Worm (Caenorhabditis elegans): ENCODE results near the gene gpa-12.

gpa-12 gene

DNA sequence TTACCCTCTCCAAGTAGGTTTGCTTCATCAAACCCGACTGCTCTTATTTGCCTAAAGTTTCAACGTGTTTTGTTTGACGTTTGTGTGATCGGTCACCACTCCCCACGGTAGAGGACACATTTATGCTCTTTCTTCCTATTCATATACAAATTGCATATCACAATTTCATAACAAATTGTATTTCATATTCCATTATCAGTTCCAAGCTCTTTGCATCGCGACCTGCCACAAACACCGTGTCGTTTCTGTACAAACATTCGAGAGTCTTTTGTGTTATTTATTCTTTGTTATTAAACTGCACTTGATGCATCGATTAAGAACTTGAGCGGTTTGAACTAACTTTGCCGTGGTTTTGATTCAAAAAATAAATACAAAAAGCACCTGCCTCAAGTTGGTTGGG, 33.3 kb upstream of the gpa-12 start:
- TF ChIP-seq ceh-13 (GFP tag; optimal IDR thresholded peaks at IDR 0.05) (no peak), F13C5.2 (tag; optimal IDR thresholded peaks at IDR 0.05) (no peak), ets-7 (tag; optimal IDR thresholded peaks at IDR 0.05) (no peak), B0310.2 (tag; optimal IDR thresholded peaks at IDR 0.05) (no peak), aly-1 (tag; optimal IDR thresholded peaks at IDR 0.05) (no peak), hmbx-1 (tag; optimal IDR thresholded peaks at IDR 0.05) (no peak)

- TF ChIP-seq tbx-11 (GFP tag; IDR thresholded peaks at IDR 0.05) (no peak), ama-1 (optimal IDR thresholded peaks at IDR 0.05) (no peak), scrt-1 (GFP tag; IDR thresholded peaks at IDR 0.05) (no peak), F13C5.2 (tag; optimal IDR thresholded peaks at IDR 0.05) (no peak), ets-7 (tag; optimal IDR thresholded peaks at IDR 0.05) (no peak), hmbx-1 (tag; optimal IDR thresholded peaks at IDR 0.05) (no peak), sea-1 (GFP tag; conservative IDR thresholded peaks at IDR 0.05) (no peak), B0310.2 (tag; optimal IDR thresholded peaks at IDR 0.05) (no peak), aly-1 (tag; optimal IDR thresholded peaks at IDR 0.05) (no peak), pes-1 (GFP tag; IDR thresholded peaks at IDR 0.05) (no peak), tra-4 (tag; optimal IDR thresholded peaks at IDR 0.05) (no peak), ceh-13 (GFP tag; optimal IDR thresholded peaks at IDR 0.05) (no peak), hmg-4 (GFP tag; optimal IDR thresholded peaks at IDR 0.05) (no peak), hnd-1 (tag; optimal IDR thresholded peaks at IDR 0.05) (no peak), ceh-36 (tag; optimal IDR thresholded peaks at IDR 0.05) (no peak), tbx-37 (GFP tag; conservative IDR thresholded peaks at IDR 0.05) (no peak), flt-1 (GFP tag; IDR thresholded peaks at IDR 0.05) (no peak)
These were observed 30.7 kb upstream of the gpa-12 start for ce11 chrX:9212675-9213074.

DNA sequence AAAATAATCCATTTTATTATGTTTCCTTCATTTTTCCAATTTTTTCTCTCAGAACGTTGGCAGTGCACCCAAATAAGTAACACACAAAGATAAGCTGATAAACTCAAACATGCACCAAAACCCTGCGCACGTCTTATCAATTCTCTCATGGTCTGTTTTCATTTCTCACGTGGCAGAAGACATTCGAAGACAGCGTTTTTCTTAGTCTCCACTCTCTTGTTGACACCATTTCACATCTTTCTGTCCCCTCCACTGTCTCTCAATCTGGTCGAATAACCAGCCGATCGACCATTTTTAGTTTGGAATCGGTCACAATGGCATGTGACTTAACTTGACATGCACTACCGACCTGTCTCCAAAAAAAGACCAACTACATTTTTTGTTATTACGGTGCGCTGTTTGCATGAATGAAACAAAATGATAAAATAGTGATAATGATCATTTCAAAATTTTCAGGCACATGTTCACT, 29.4 kb upstream of the gpa-12 start, which contains the start of gene C35B8.3:
TSS of gene C35B8.3 (plus strand) at position 51 of the 469 bp plus-strand sequence.
- TF ChIP-seq B0310.2 (tag; optimal IDR thresholded peaks at IDR 0.05) (no peak), aly-1 (tag; optimal IDR thresholded peaks at IDR 0.05) (no peak), scrt-1 (GFP tag; IDR thresholded peaks at IDR 0.05) (no peak)

DNA sequence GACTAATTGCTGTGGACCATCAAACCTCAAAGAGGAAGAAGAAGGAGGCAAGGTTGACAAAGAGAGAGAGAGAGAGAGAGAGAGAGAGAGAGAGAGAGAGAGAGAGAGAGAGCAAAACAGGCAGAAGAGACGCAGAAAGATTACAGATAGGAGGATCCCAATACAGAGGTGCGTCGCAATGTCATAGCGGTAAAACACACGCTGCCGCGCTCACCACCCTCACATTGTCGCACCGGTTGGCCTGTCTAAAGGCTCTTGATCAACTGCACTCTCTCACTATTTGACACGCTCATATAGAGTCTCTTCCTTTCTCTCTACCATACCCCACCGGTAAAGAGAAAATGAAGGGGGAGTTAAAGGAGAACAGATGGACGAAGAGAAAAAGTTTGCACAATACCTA, 18.1 kb upstream of the gpa-12 start:
- TF ChIP-seq B0310.2 (tag; optimal IDR thresholded peaks at IDR 0.05) (peak; percentile 39), aly-1 (tag; optimal IDR thresholded peaks at IDR 0.05) (no peak), ama-1 (optimal IDR thresholded peaks at IDR 0.05) (no peak), ceh-13 (GFP tag; optimal IDR thresholded peaks at IDR 0.05) (peak; percentile 28), hmbx-1 (tag; optimal IDR thresholded peaks at IDR 0.05) (peak; percentile 30), F13C5.2 (tag; optimal IDR thresholded peaks at IDR 0.05) (peak; percentile 14), hmg-4 (GFP tag; optimal IDR thresholded peaks at IDR 0.05) (peak; percentile 89), sea-1 (GFP tag; conservative IDR thresholded peaks at IDR 0.05) (0 out of 2 replicates have a peak, but pooled peaks have one; percentile 13), scrt-1 (GFP tag; IDR thresholded peaks at IDR 0.05) (no peak), pes-1 (GFP tag; IDR thresholded peaks at IDR 0.05) (peak; percentile 52; the same call in 1 of the 2 replicates), ets-7 (tag; optimal IDR thresholded peaks at IDR 0.05) (peak; percentile 14)

DNA sequence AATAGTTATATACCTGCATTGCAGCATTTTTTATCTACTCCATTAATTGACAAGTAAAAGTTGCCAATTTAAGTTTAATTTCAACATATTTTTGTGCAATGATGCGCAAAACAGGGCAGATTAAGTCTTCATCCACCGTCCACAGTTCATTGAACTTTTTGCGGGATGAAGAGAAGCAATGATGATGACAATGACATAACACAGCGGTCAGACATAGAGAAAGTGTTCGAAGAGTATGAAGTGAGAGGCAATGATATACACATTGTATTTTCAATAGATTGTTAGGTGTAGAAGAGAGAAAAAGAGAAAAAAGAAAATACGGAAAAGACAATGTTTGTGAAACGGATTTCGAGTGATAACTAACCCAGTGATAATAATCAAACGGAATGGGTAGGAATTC, 16.5 kb upstream of the gpa-12 start:
- TF ChIP-seq tbx-11 (GFP tag; IDR thresholded peaks at IDR 0.05) (no peak), flt-1 (GFP tag; IDR thresholded peaks at IDR 0.05) (no peak), pes-1 (GFP tag; IDR thresholded peaks at IDR 0.05) (no peak), B0310.2 (tag; optimal IDR thresholded peaks at IDR 0.05) (no peak), aly-1 (tag; optimal IDR thresholded peaks at IDR 0.05) (no peak), F13C5.2 (tag; optimal IDR thresholded peaks at IDR 0.05) (no peak), scrt-1 (GFP tag; IDR thresholded peaks at IDR 0.05) (no peak), hnd-1 (tag; optimal IDR thresholded peaks at IDR 0.05) (no peak), sea-1 (GFP tag; conservative IDR thresholded peaks at IDR 0.05) (no peak), ceh-13 (GFP tag; optimal IDR thresholded peaks at IDR 0.05) (no peak), ets-7 (tag; optimal IDR thresholded peaks at IDR 0.05) (no peak), ceh-36 (tag; optimal IDR thresholded peaks at IDR 0.05) (no peak), tra-4 (tag; optimal IDR thresholded peaks at IDR 0.05) (no peak), tbx-37 (GFP tag; conservative IDR thresholded peaks at IDR 0.05) (no peak), hmg-4 (GFP tag; optimal IDR thresholded peaks at IDR 0.05) (no peak), ama-1 (optimal IDR thresholded peaks at IDR 0.05) (no peak)

- TF ChIP-seq ama-1 (optimal IDR thresholded peaks at IDR 0.05), result no peak
- TF ChIP-seq tbx-11 (GFP tag; IDR thresholded peaks at IDR 0.05), result no peak
- no peak for TF ChIP-seq ceh-36 (tag; optimal IDR thresholded peaks at IDR 0.05)
- no peak for TF ChIP-seq scrt-1 (GFP tag; IDR thresholded peaks at IDR 0.05)
- no peak for TF ChIP-seq B0310.2 (tag; optimal IDR thresholded peaks at IDR 0.05)
- TF ChIP-seq hmbx-1 (tag; optimal IDR thresholded peaks at IDR 0.05), result no peak
- no peak for TF ChIP-seq tra-4 (tag; optimal IDR thresholded peaks at IDR 0.05)
- no peak for TF ChIP-seq hmg-4 (GFP tag; optimal IDR thresholded peaks at IDR 0.05)
- TF ChIP-seq F13C5.2 (tag; optimal IDR thresholded peaks at IDR 0.05), result no peak
- TF ChIP-seq aly-1 (tag; optimal IDR thresholded peaks at IDR 0.05), result no peak
- no peak for TF ChIP-seq pes-1 (GFP tag; IDR thresholded peaks at IDR 0.05)
- no peak for TF ChIP-seq ets-7 (tag; optimal IDR thresholded peaks at IDR 0.05)
- TF ChIP-seq flt-1 (GFP tag; IDR thresholded peaks at IDR 0.05), result no peak
- TF ChIP-seq tbx-37 (GFP tag; conservative IDR thresholded peaks at IDR 0.05), result no peak
- TF ChIP-seq ceh-13 (GFP tag; optimal IDR thresholded peaks at IDR 0.05), result no peak
- no peak for TF ChIP-seq sea-1 (GFP tag; conservative IDR thresholded peaks at IDR 0.05)
These were observed 14.9 kb upstream of the gpa-12 start for ce11 chrX:9228441-9228840.

- TF ChIP-seq tbx-37 (GFP tag; conservative IDR thresholded peaks at IDR 0.05), result no peak
- TF ChIP-seq ama-1 (optimal IDR thresholded peaks at IDR 0.05), result no peak
- no peak for TF ChIP-seq hmbx-1 (tag; optimal IDR thresholded peaks at IDR 0.05)
- TF ChIP-seq sea-1 (GFP tag; conservative IDR thresholded peaks at IDR 0.05), result no peak
- TF ChIP-seq scrt-1 (GFP tag; IDR thresholded peaks at IDR 0.05), result no peak
- no peak for TF ChIP-seq F13C5.2 (tag; optimal IDR thresholded peaks at IDR 0.05)
- TF ChIP-seq hmg-4 (GFP tag; optimal IDR thresholded peaks at IDR 0.05), result no peak
- no peak for TF ChIP-seq flt-1 (GFP tag; IDR thresholded peaks at IDR 0.05)
- TF ChIP-seq ceh-36 (tag; optimal IDR thresholded peaks at IDR 0.05), result no peak
- TF ChIP-seq ets-7 (tag; optimal IDR thresholded peaks at IDR 0.05), result no peak
- no peak for TF ChIP-seq hnd-1 (tag; optimal IDR thresholded peaks at IDR 0.05)
These were observed 13.0 kb upstream of the gpa-12 start for ce11 chrX:9230322-9230721.
